Worm (Caenorhabditis elegans) whole organism, L2 larva: Measurements from ENCODE around the gene D2096.9.

Experiments used
- C34F6.9 ChIP-seq: fragments of 150-350 bp; optimal IDR thresholded peaks from 2 replicates; lab custom pipeline; 2014; ENCODE audit warnings: missing biosample characterization, missing genetic modification characterization
- F13H6.1 ChIP-seq: sonication (generic microtip); optimal IDR thresholded peaks from 2 replicates; lab custom pipeline; 2016; ENCODE audit warnings: missing genetic modification characterization, missing compliant biosample characterization
- R02D3.7 ChIP-seq: fragments of 150-350 bp; optimal IDR thresholded peaks from 2 replicates; lab custom pipeline; 2014; ENCODE audit warnings: missing biosample characterization, missing genetic modification characterization
- ZK546.5 ChIP-seq: sonication (generic microtip); optimal IDR thresholded peaks from 2 replicates; lab custom pipeline; 2017; ENCODE audit warnings: missing biosample characterization, missing genetic modification characterization
- alr-1 ChIP-seq: fragments of 150-350 bp; optimal IDR thresholded peaks from 2 replicates; lab custom pipeline; 2014; ENCODE audit warnings: missing biosample characterization, missing genetic modification characterization
- ama-1 ChIP-seq: fragments of 150-350 bp; optimal IDR thresholded peaks from 2 replicates; lab custom pipeline; 2018; ENCODE audit warnings: inconsistent platforms
- ceh-16 ChIP-seq: fragments of 150-350 bp; optimal IDR thresholded peaks from 2 replicates; lab custom pipeline; 2014; ENCODE audit warnings: missing biosample characterization, missing genetic modification characterization
- ceh-82 ChIP-seq: fragments of 150-350 bp; optimal IDR thresholded peaks from 2 replicates; lab custom pipeline; 2014; ENCODE audit warnings: missing biosample characterization, missing genetic modification characterization
- crh-2 ChIP-seq: sonication (generic microtip); optimal IDR thresholded peaks from 2 replicates; lab custom pipeline; 2017; ENCODE audit warnings: missing biosample characterization, missing genetic modification characterization
- dmd-4 ChIP-seq: sonication (generic microtip); optimal IDR thresholded peaks from 2 replicates; lab custom pipeline; 2017; ENCODE audit warnings: missing biosample characterization, missing genetic modification characterization
- fos-1 ChIP-seq: fragments of 150-350 bp; optimal IDR thresholded peaks from 2 replicates; lab custom pipeline; 2014; ENCODE audit warnings: missing biosample characterization, missing genetic modification characterization
- gmeb-1 ChIP-seq: fragments of 150-350 bp; optimal IDR thresholded peaks from 2 replicates; lab custom pipeline; 2014; ENCODE audit warnings: missing biosample characterization, missing genetic modification characterization
- lin-11 ChIP-seq: fragments of 150-350 bp; sonication (generic microtip); optimal IDR thresholded peaks from 2 replicates; lab custom pipeline; 2014; ENCODE audit warnings: missing biosample characterization, missing genetic modification characterization, inconsistent platforms, mixed read lengths
- lin-39 ChIP-seq: fragments of 150-350 bp; optimal IDR thresholded peaks from 2 replicates; lab custom pipeline; 2014; ENCODE audit warnings: missing biosample characterization, missing genetic modification reagents, missing genetic modification characterization
- lsy-2 ChIP-seq, 2 experiments: fragments of 150-350 bp in 1 of 2; sonication (generic microtip) in 1 of 2; optimal IDR thresholded peaks; 2 replicates each; lab custom pipeline; 2014 to 2017; ENCODE audit warnings: missing biosample characterization in 2 of 2, missing genetic modification characterization in 2 of 2
- mab-5 ChIP-seq: fragments of 150-350 bp; optimal IDR thresholded peaks from 2 replicates; lab custom pipeline; 2014; ENCODE audit warnings: missing biosample characterization, missing genetic modification characterization
- mbf-1 ChIP-seq: sonication (generic microtip); optimal IDR thresholded peaks from 2 replicates; lab custom pipeline; 2017; ENCODE audit warnings: missing biosample characterization, missing genetic modification characterization
- mdl-1 ChIP-seq, 2 experiments: fragments of 150-350 bp in 1 of 2; sonication (generic microtip) in 1 of 2; optimal IDR thresholded peaks; 2 replicates each; lab custom pipeline; 2017; ENCODE audit warnings: missing biosample characterization in 2 of 2, missing genetic modification characterization in 2 of 2
- nhr-10 ChIP-seq: sonication (generic microtip); optimal IDR thresholded peaks from 2 replicates; lab custom pipeline; 2017; ENCODE audit warnings: missing biosample characterization, missing genetic modification characterization
- nhr-12 ChIP-seq: fragments of 150-350 bp; optimal IDR thresholded peaks from 2 replicates; lab custom pipeline; 2014; ENCODE audit warnings: missing biosample characterization, missing genetic modification characterization
- nhr-129 ChIP-seq: fragments of 150-350 bp; optimal IDR thresholded peaks from 2 replicates; lab custom pipeline; 2014; ENCODE audit warnings: missing biosample characterization, missing genetic modification characterization
- nhr-21 ChIP-seq: fragments of 150-350 bp; optimal IDR thresholded peaks from 2 replicates; lab custom pipeline; 2014; ENCODE audit warnings: missing biosample characterization, missing genetic modification characterization
- nhr-237 ChIP-seq: fragments of 150-350 bp; optimal IDR thresholded peaks from 2 replicates; lab custom pipeline; 2014; ENCODE audit warnings: missing biosample characterization, missing genetic modification characterization
- nhr-6 ChIP-seq: fragments of 150-350 bp; optimal IDR thresholded peaks from 2 replicates; lab custom pipeline; 2014; ENCODE audit warnings: missing biosample characterization, missing genetic modification characterization
- nhr-77 ChIP-seq: fragments of 150-350 bp; optimal IDR thresholded peaks from 2 replicates; lab custom pipeline; 2014; ENCODE audit warnings: missing biosample characterization, missing genetic modification characterization
- peb-1 ChIP-seq: fragments of 150-350 bp; optimal IDR thresholded peaks from 2 replicates; lab custom pipeline; 2014; ENCODE audit warnings: missing biosample characterization, missing genetic modification characterization
- sem-4 ChIP-seq: fragments of 150-350 bp; optimal IDR thresholded peaks from 2 replicates; lab custom pipeline; 2014; ENCODE audit warnings: missing biosample characterization, missing genetic modification reagents, missing genetic modification characterization
- sma-3 ChIP-seq: sonication (generic microtip); optimal IDR thresholded peaks from 2 replicates; lab custom pipeline; 2016; ENCODE audit warnings: missing genetic modification reagents, missing genetic modification characterization, missing compliant biosample characterization
- snpc-4 ChIP-seq: fragments of 150-350 bp; optimal IDR thresholded peaks from 2 replicates; lab custom pipeline; 2014; ENCODE audit warnings: missing biosample characterization, missing genetic modification characterization
- unc-39 ChIP-seq: fragments of 150-350 bp; optimal IDR thresholded peaks from 2 replicates; lab custom pipeline; 2014; ENCODE audit warnings: missing biosample characterization, missing genetic modification characterization
- unc-55 ChIP-seq: fragments of 150-350 bp; sonication (generic microtip); optimal IDR thresholded peaks from 3 replicates; lab custom pipeline; 2014; ENCODE audit warnings: missing biosample characterization, missing genetic modification reagents, missing genetic modification characterization
- unc-62 ChIP-seq: fragments of 150-350 bp; optimal IDR thresholded peaks from 2 replicates; lab custom pipeline; 2014; ENCODE audit warnings: missing biosample characterization, missing genetic modification reagents, missing genetic modification characterization
- zag-1 ChIP-seq: fragments of 150-350 bp; optimal IDR thresholded peaks from 2 replicates; lab custom pipeline; 2014; ENCODE audit warnings: missing biosample characterization, missing genetic modification characterization
- ztf-11 ChIP-seq: sonication (generic microtip); optimal IDR thresholded peaks from 2 replicates; lab custom pipeline; 2017; ENCODE audit warnings: missing biosample characterization, missing genetic modification characterization
- ztf-4 ChIP-seq: fragments of 150-350 bp; optimal IDR thresholded peaks from 2 replicates; lab custom pipeline; 2014; ENCODE audit warnings: missing biosample characterization, missing genetic modification characterization

Gene D2096.9

ce11 chrIV:8426537-8426936 is 43.9 kb upstream of the D2096.9 start, which contains the start of the genes T26A8.3 and tmem-231:
Gene T26A8.3, minus strand, starts transcription at chrIV:8426637.
Gene tmem-231, plus strand, starts transcription at chrIV:8426785.
- TF ChIP-seq ZK546.5 (tag; lab: Kevin White, UChicago) = no peak
- TF ChIP-seq zag-1 (tag; lab: Kevin White, UChicago) = no peak
- no peak for TF ChIP-seq ceh-82 (tag; lab: Kevin White, UChicago)
- TF ChIP-seq unc-55 (GFP tag; lab: Kevin White, UChicago) = no peak
- no peak for TF ChIP-seq gmeb-1 (tag; lab: Kevin White, UChicago)
- no peak for TF ChIP-seq nhr-21 (tag; lab: Kevin White, UChicago)
- TF ChIP-seq nhr-77 (tag; lab: Kevin White, UChicago) = no peak
- no peak for TF ChIP-seq sem-4 (tag; lab: Kevin White, UChicago)
- TF ChIP-seq F13H6.1 (tag; lab: Kevin White, UChicago) = no peak
- TF ChIP-seq ztf-4 (tag; lab: Kevin White, UChicago) = no peak
- TF ChIP-seq fos-1 = no peak
- TF ChIP-seq alr-1 (tag; lab: Kevin White, UChicago) = no peak
- no peak for TF ChIP-seq nhr-12 (tag; lab: Kevin White, UChicago)
- no peak for TF ChIP-seq crh-2 (tag; lab: Kevin White, UChicago)
- TF ChIP-seq nhr-237 (tag; lab: Kevin White, UChicago) = no peak
- TF ChIP-seq nhr-10 (tag; lab: Kevin White, UChicago) = no peak
- no peak for TF ChIP-seq unc-39
- no peak for TF ChIP-seq R02D3.7
- no peak for TF ChIP-seq dmd-4 (tag; lab: Kevin White, UChicago)
- TF ChIP-seq ztf-11 (tag; lab: Kevin White, UChicago) = no peak

ce11 chrIV:8420961-8421360 is 38.4 kb upstream of the D2096.9 start, which contains the start of gene M116.5:
Gene M116.5, minus strand, starts transcription at chrIV:8421061.
- TF ChIP-seq unc-62 = no peak
- TF ChIP-seq peb-1 (tag; lab: Kevin White, UChicago) = no peak
- TF ChIP-seq ceh-16 (tag; lab: Kevin White, UChicago) = no peak
- no peak for TF ChIP-seq lsy-2 (tag; optimal IDR thresholded peaks at IDR 0.05; lab: Kevin White, UChicago)
- no peak for TF ChIP-seq sma-3 (GFP tag; lab: Kevin White, UChicago)
- no peak for TF ChIP-seq unc-39
- no peak for TF ChIP-seq C34F6.9 (tag; lab: Kevin White, UChicago)
- TF ChIP-seq ztf-4 (tag; lab: Kevin White, UChicago) = no peak
- TF ChIP-seq mbf-1 (tag; lab: Kevin White, UChicago) = no peak
- TF ChIP-seq R02D3.7 = no peak
- TF ChIP-seq nhr-129 (tag; lab: Kevin White, UChicago) = no peak
- TF ChIP-seq ama-1 (lab: Kevin White, UChicago) = no peak
- TF ChIP-seq gmeb-1 (tag; lab: Kevin White, UChicago) = no peak
- no peak for TF ChIP-seq lin-11 (tag; lab: Kevin White, UChicago)
- TF ChIP-seq nhr-10 (tag; lab: Kevin White, UChicago) = no peak
- TF ChIP-seq sem-4 (tag; lab: Kevin White, UChicago) = no peak
- TF ChIP-seq mab-5 (tag; lab: Kevin White, UChicago) = no peak
- TF ChIP-seq zag-1 (tag; lab: Kevin White, UChicago) = no peak
- no peak for TF ChIP-seq nhr-77 (tag; lab: Kevin White, UChicago)
- no peak for TF ChIP-seq nhr-12 (tag; lab: Kevin White, UChicago)

- TF ChIP-seq alr-1 (tag; lab: Kevin White, UChicago) (no peak), ZK546.5 (tag; lab: Kevin White, UChicago) (no peak), lin-39 (no peak), nhr-6 (tag; lab: Kevin White, UChicago) (no peak), sem-4 (tag; lab: Kevin White, UChicago) (no peak), nhr-12 (tag; lab: Kevin White, UChicago) (no peak), mbf-1 (tag; lab: Kevin White, UChicago) (no peak), snpc-4 (tag; lab: Kevin White, UChicago) (no peak)
These were observed 15.2 kb upstream of the D2096.9 start for ce11 chrIV:8397814-8398213.

ce11 chrIV:8396348-8396747 is 13.8 kb upstream of the D2096.9 start, which contains the start of gene timm-17B.2:
Gene timm-17B.2, plus strand, starts transcription at chrIV:8396648.
- TF ChIP-seq mdl-1 (tag; optimal IDR thresholded peaks at IDR 0.05; lab: Kevin White, UChicago) = no peak
- TF ChIP-seq nhr-21 (tag; lab: Kevin White, UChicago) = no peak
- TF ChIP-seq sma-3 (GFP tag; lab: Kevin White, UChicago) = no peak
- TF ChIP-seq nhr-6 (tag; lab: Kevin White, UChicago) = no peak
- TF ChIP-seq unc-55 (GFP tag; lab: Kevin White, UChicago) = no peak
- no peak for TF ChIP-seq C34F6.9 (tag; lab: Kevin White, UChicago)
- TF ChIP-seq, all 48 proteins: peak for 0
